ENCODE assay signal across 1 fruit fly cellular context in genomic region chr3R:25734967-25735800, dm6.
A peak's percentile ranks its signal among the peaks of the same experiment; 100 is the strongest.
TF ChIP-seq lines count a peak whose summit lies in the region.

No protein-coding gene starts in this region.

TF ChIP-seq in whole organism, embryonic, 481 proteins besides CTCF, POLR2A, EP300 and RAD21 (continued from another document):
- TF ChIP-seq CG3163 (GFP tag; optimal IDR thresholded peaks at IDR 0.05; lab: Kevin White, UChicago) (peak; percentile 87), NFAT (GFP tag; IDR thresholded peaks at IDR 0.05; lab: Robert Waterston, UW) (no peak), crc (GFP tag; optimal IDR thresholded peaks at IDR 0.05; lab: Kevin White, UChicago) (no peak), H15 (GFP tag; IDR thresholded peaks at IDR 0.05; lab: Robert Waterston, UW) (no peak), C15 (GFP tag; IDR thresholded peaks at IDR 0.05; lab: Robert Waterston, UW) (no peak), CG14965 (GFP tag; optimal IDR thresholded peaks at IDR 0.05; lab: Kevin White, UChicago; ENCODE audit: borderline replicate concordance) (no peak), exex (tag; optimal IDR thresholded peaks at IDR 0.05; lab: Kevin White, UChicago) (peak; percentile 89), CG12236 (GFP tag; optimal IDR thresholded peaks at IDR 0.05; lab: Kevin White, UChicago) (no peak), Atf6 (GFP tag; IDR thresholded peaks at IDR 0.05; lab: Robert Waterston, UW) (no peak), CG16813 (GFP tag; IDR thresholded peaks at IDR 0.05; lab: Robert Waterston, UW; ENCODE audit: partially characterized antibody) (no peak), slbo (GFP tag; IDR thresholded peaks at IDR 0.05; lab: Robert Waterston, UW) (no peak), sqz (GFP tag; optimal IDR thresholded peaks at IDR 0.05; lab: Kevin White, UChicago) (peak; percentile 47), CG15269 (tag; optimal IDR thresholded peaks at IDR 0.05; lab: Kevin White, UChicago) (no peak), CG3281 (GFP tag; optimal IDR thresholded peaks at IDR 0.05; lab: Kevin White, UChicago) (no peak), HmgD (GFP tag; optimal IDR thresholded peaks at IDR 0.05; lab: Kevin White, UChicago) (no peak), CG32767 (GFP tag; IDR thresholded peaks at IDR 0.05; lab: Robert Waterston, UW) (no peak), CG8944 (GFP tag; optimal IDR thresholded peaks at IDR 0.05; lab: Kevin White, UChicago) (no peak), CG2875 (GFP tag; optimal IDR thresholded peaks at IDR 0.05; lab: Kevin White, UChicago) (no peak), CG15011 (GFP tag; optimal IDR thresholded peaks at IDR 0.05; lab: Kevin White, UChicago) (no peak), CG12769 (tag; optimal IDR thresholded peaks at IDR 0.05; lab: Kevin White, UChicago) (no peak), E2f2 (GFP tag; IDR thresholded peaks at IDR 0.05; lab: Robert Waterston, UW) (no peak), ara (GFP tag; IDR thresholded peaks at IDR 0.05; lab: Robert Waterston, UW) (no peak), CG2678 (tag; optimal IDR thresholded peaks at IDR 0.05; lab: Kevin White, UChicago) (peak; percentile 3), Hr78 (GFP tag; optimal IDR thresholded peaks at IDR 0.05; lab: Kevin White, UChicago) (peak in 1 of 2 experiments; percentile 85), Bgb (GFP tag; IDR thresholded peaks at IDR 0.05; lab: Robert Waterston, UW; ENCODE audit: partially characterized antibody) (no peak), Deaf1 (tag; optimal IDR thresholded peaks at IDR 0.05; lab: Kevin White, UChicago) (peak; percentile 68), Hand (GFP tag; optimal IDR thresholded peaks at IDR 0.05; lab: Kevin White, UChicago) (no peak), CG30431 (GFP tag; optimal IDR thresholded peaks at IDR 0.05; lab: Kevin White, UChicago) (no peak), luna (GFP tag; optimal IDR thresholded peaks at IDR 0.05; lab: Kevin White, UChicago) (no peak), CG12299 (tag; optimal IDR thresholded peaks at IDR 0.05; lab: Kevin White, UChicago) (no peak), crol (GFP tag; IDR thresholded peaks at IDR 0.05; lab: Robert Waterston, UW) (no peak), Trl (optimal IDR thresholded peaks at IDR 0.05; lab: Kevin White, UChicago) (peak; percentile 33 to 76), Trl (GFP tag; optimal IDR thresholded peaks at IDR 0.05; lab: Kevin White, UChicago) (no peak), CG6813 (GFP tag; optimal IDR thresholded peaks at IDR 0.05; lab: Kevin White, UChicago) (no peak), gcm2 (GFP tag; optimal IDR thresholded peaks at IDR 0.05; lab: Kevin White, UChicago) (no peak), Rfx (GFP tag; IDR thresholded peaks at IDR 0.05; lab: Robert Waterston, UW) (no peak), CG7745 (tag; optimal IDR thresholded peaks at IDR 0.05; lab: Kevin White, UChicago) (no peak), HHEX (GFP tag; optimal IDR thresholded peaks at IDR 0.05; lab: Kevin White, UChicago) (no peak), Gsc (GFP tag; IDR thresholded peaks at IDR 0.05; lab: Robert Waterston, UW) (no peak), sr (GFP tag; IDR thresholded peaks at IDR 0.05; lab: Robert Waterston, UW) (no peak), CG17186 (GFP tag; optimal IDR thresholded peaks at IDR 0.05; lab: Kevin White, UChicago) (no peak), CG3847 (GFP tag; IDR thresholded peaks at IDR 0.05; lab: Robert Waterston, UW) (no peak), Dp (GFP tag; optimal IDR thresholded peaks at IDR 0.05; lab: Kevin White, UChicago) (no peak), gsb (GFP tag; IDR thresholded peaks at IDR 0.05; lab: Robert Waterston, UW) (no peak), gem (tag; optimal IDR thresholded peaks at IDR 0.05; lab: Kevin White, UChicago) (no peak), gro (GFP tag; optimal IDR thresholded peaks at IDR 0.05; lab: Kevin White, UChicago) (no peak), Mrtf (GFP tag; IDR thresholded peaks at IDR 0.05; lab: Robert Waterston, UW) (no peak), D (optimal IDR thresholded peaks at IDR 0.05; lab: Kevin White, UChicago) (no peak), D (GFP tag; optimal IDR thresholded peaks at IDR 0.05; lab: Kevin White, UChicago) (no peak), CG30403 (GFP tag; optimal IDR thresholded peaks at IDR 0.05; lab: Kevin White, UChicago) (no peak), Max (GFP tag; optimal IDR thresholded peaks at IDR 0.05; lab: Kevin White, UChicago) (no peak), yki (optimal IDR thresholded peaks at IDR 0.05; lab: Kevin White, UChicago) (no peak), btn (GFP tag; optimal IDR thresholded peaks at IDR 0.05; lab: Kevin White, UChicago) (no peak), CG4360 (GFP tag; IDR thresholded peaks at IDR 0.05; lab: Robert Waterston, UW) (no peak), ci (GFP tag; IDR thresholded peaks at IDR 0.05; lab: Robert Waterston, UW) (no peak), CG14667 (GFP tag; IDR thresholded peaks at IDR 0.05; lab: Robert Waterston, UW) (no peak), NC2α (GFP tag; optimal IDR thresholded peaks at IDR 0.05; lab: Kevin White, UChicago) (no peak), CG33213 (GFP tag; optimal IDR thresholded peaks at IDR 0.05; lab: Kevin White, UChicago) (no peak), CG34376 (GFP tag; optimal IDR thresholded peaks at IDR 0.05; lab: Kevin White, UChicago) (peak; percentile 33), CG4282 (GFP tag; optimal IDR thresholded peaks at IDR 0.05; lab: Kevin White, UChicago) (no peak), fd102C (GFP tag; optimal IDR thresholded peaks at IDR 0.05; lab: Kevin White, UChicago) (no peak), HLH4C (GFP tag; IDR thresholded peaks at IDR 0.05; lab: Robert Waterston, UW; ENCODE audit: partially characterized antibody) (no peak), CG11093 (GFP tag; IDR thresholded peaks at IDR 0.05; lab: Robert Waterston, UW) (no peak), Pdp1 (GFP tag; optimal IDR thresholded peaks at IDR 0.05; lab: Kevin White, UChicago) (peak in 1 of 2 experiments; percentile 91), CG2202 (tag; optimal IDR thresholded peaks at IDR 0.05; lab: Kevin White, UChicago) (no peak), GATAe (GFP tag; conservative IDR thresholded peaks at IDR 0.05; lab: Robert Waterston, UW) (peak; percentile 18; the same call in 1 of the 2 replicates), grau (tag; optimal IDR thresholded peaks at IDR 0.05; lab: Kevin White, UChicago) (no peak), Tbp (GFP tag; optimal IDR thresholded peaks at IDR 0.05; lab: Kevin White, UChicago) (no peak), gsb-n (tag; optimal IDR thresholded peaks at IDR 0.05; lab: Kevin White, UChicago) (no peak), CG8290 (GFP tag; optimal IDR thresholded peaks at IDR 0.05; lab: Kevin White, UChicago) (no peak), CG8290 (tag; optimal IDR thresholded peaks at IDR 0.05; lab: Kevin White, UChicago) (no peak), sug (tag; optimal IDR thresholded peaks at IDR 0.05; lab: Kevin White, UChicago) (peak; percentile 46), Sin3A (optimal IDR thresholded peaks at IDR 0.05; lab: Kevin White, UChicago) (no peak), az2 (GFP tag; optimal IDR thresholded peaks at IDR 0.05; lab: Kevin White, UChicago) (no peak), grn (GFP tag; optimal IDR thresholded peaks at IDR 0.05; lab: Kevin White, UChicago) (peak; percentile 67), kay (GFP tag; optimal IDR thresholded peaks at IDR 0.05; lab: Kevin White, UChicago) (no peak), Neu2 (GFP tag; optimal IDR thresholded peaks at IDR 0.05; lab: Kevin White, UChicago; ENCODE audit: borderline replicate concordance) (no peak), CG15696 (tag; optimal IDR thresholded peaks at IDR 0.05; lab: Kevin White, UChicago) (no peak), wek (GFP tag; optimal IDR thresholded peaks at IDR 0.05; lab: Kevin White, UChicago) (no peak), CG5245 (GFP tag; optimal IDR thresholded peaks at IDR 0.05; lab: Kevin White, UChicago) (no peak), knrl (GFP tag; IDR thresholded peaks at IDR 0.05; lab: Robert Waterston, UW; ENCODE audit: partially characterized antibody) (no peak), Usf (GFP tag; optimal IDR thresholded peaks at IDR 0.05; lab: Kevin White, UChicago) (no peak), Ssrp (tag; optimal IDR thresholded peaks at IDR 0.05; lab: Kevin White, UChicago) (no peak), Dfd (GFP tag; optimal IDR thresholded peaks at IDR 0.05; lab: Kevin White, UChicago) (no peak), mirr (GFP tag; optimal IDR thresholded peaks at IDR 0.05; lab: Kevin White, UChicago) (peak; percentile 68), pho (GFP tag; optimal IDR thresholded peaks at IDR 0.05; lab: Kevin White, UChicago) (no peak)
